Fruit fly (Drosophila melanogaster) whole organism, embryonic: ENCODE results near the gene PlexA.

ENCODE experiments used
- Atf-2 ChIP-seq: fragments of 200-800 bp; sonication (Bioruptor generic); optimal IDR thresholded peaks from 2 replicates; lab custom pipeline; 2016; ENCODE audit warnings: missing biosample characterization, missing genetic modification characterization
- Bgb ChIP-seq: fragments of 200-800 bp; sonication (Bioruptor generic); IDR thresholded peaks from 2 replicates; pipeline ENCODE4 v1.3.6; 2022; ENCODE audit warnings: missing biosample characterization, missing genetic modification characterization; ENCODE audit not compliant: partially characterized antibody
- CG11398 ChIP-seq: fragments of 200-800 bp; sonication (Bioruptor generic); optimal IDR thresholded peaks from 2 replicates; lab custom pipeline; 2016; ENCODE audit warnings: missing biosample characterization, missing genetic modification characterization
- CG11456 ChIP-seq: fragments of 200-800 bp; sonication (Bioruptor generic); IDR thresholded peaks from 3 replicates; pipeline ENCODE4 v1.3.6; 2022; ENCODE audit warnings: missing biosample characterization, missing genetic modification characterization
- CG11723 ChIP-seq: fragments of 200-800 bp; sonication (Bioruptor generic); optimal IDR thresholded peaks from 2 replicates; lab custom pipeline; 2017; ENCODE audit warnings: missing biosample characterization, mild to moderate bottlenecking, missing genetic modification characterization
- CG12104 ChIP-seq: fragments of 200-800 bp; sonication (Bioruptor generic); optimal IDR thresholded peaks from 3 replicates; lab custom pipeline; 2016; ENCODE audit warnings: missing biosample characterization, missing genetic modification characterization
- CG12659 ChIP-seq: fragments of 200-800 bp; sonication (Bioruptor generic); optimal IDR thresholded peaks from 3 replicates; lab custom pipeline; 2017; ENCODE audit warnings: mild to moderate bottlenecking, missing biosample characterization, missing genetic modification reagents, missing genetic modification characterization
- CG14710 ChIP-seq: fragments of 200-800 bp; sonication (Bioruptor generic); optimal IDR thresholded peaks from 3 replicates; lab custom pipeline; 2019; ENCODE audit warnings: missing biosample characterization, mild to moderate bottlenecking, missing genetic modification characterization, moderate library complexity
- CG17568 ChIP-seq: fragments of 200-800 bp; sonication (Bioruptor generic); optimal IDR thresholded peaks from 2 replicates; lab custom pipeline; 2018; ENCODE audit warnings: missing biosample characterization, mild to moderate bottlenecking, missing genetic modification characterization, moderate library complexity
- CG17912 ChIP-seq: fragments of 200-800 bp; sonication (Bioruptor generic); optimal IDR thresholded peaks from 2 replicates; lab custom pipeline; 2018; ENCODE audit warnings: missing biosample characterization, mild to moderate bottlenecking, missing genetic modification characterization
- CG1832 ChIP-seq: fragments of 200-800 bp; sonication (Bioruptor generic); optimal IDR thresholded peaks from 2 replicates; lab custom pipeline; 2017; ENCODE audit warnings: missing biosample characterization, mild to moderate bottlenecking, missing genetic modification characterization, inconsistent platforms
- CG2120 ChIP-seq: fragments of 200-800 bp; sonication (Bioruptor generic); optimal IDR thresholded peaks from 3 replicates; lab custom pipeline; 2016; ENCODE audit warnings: missing biosample characterization, missing genetic modification characterization
- CG2129 ChIP-seq: fragments of 200-800 bp; sonication (Bioruptor generic); IDR thresholded peaks from 2 replicates; pipeline ENCODE4 v1.3.6; 2022; ENCODE audit warnings: missing biosample characterization, missing genetic modification characterization; ENCODE audit not compliant: partially characterized antibody
- CG2875 ChIP-seq: fragments of 200-800 bp; sonication (Bioruptor generic); optimal IDR thresholded peaks from 2 replicates; lab custom pipeline; 2017; ENCODE audit warnings: missing biosample characterization, mild to moderate bottlenecking, missing genetic modification characterization, missing genetic modification reagents
- CG31224 ChIP-seq: fragments of 200-800 bp; sonication (Bioruptor generic); IDR thresholded peaks from 2 replicates; pipeline ENCODE4 v1.3.6; 2022; ENCODE audit warnings: missing biosample characterization, missing genetic modification characterization
- CG6689 ChIP-seq: fragments of 200-800 bp; sonication (Bioruptor generic); IDR thresholded peaks from 2 replicates; pipeline ENCODE4 v1.3.6; 2022; ENCODE audit warnings: missing biosample characterization, missing genetic modification characterization
- CG6765 ChIP-seq: fragments of 200-800 bp; sonication (Bioruptor generic); optimal IDR thresholded peaks from 3 replicates; lab custom pipeline; 2017; ENCODE audit warnings: missing biosample characterization, mild to moderate bottlenecking, missing genetic modification characterization
- CG8089 ChIP-seq: fragments of 200-800 bp; sonication (Bioruptor generic); optimal IDR thresholded peaks from 3 replicates; lab custom pipeline; 2016; ENCODE audit warnings: missing biosample characterization, missing genetic modification characterization
- Chrac-16 ChIP-seq: fragments of 200-800 bp; sonication (Bioruptor generic); optimal IDR thresholded peaks from 3 replicates; lab custom pipeline; 2016; ENCODE audit warnings: missing biosample characterization, missing genetic modification characterization
- Deaf1 ChIP-seq: fragments of 200-800 bp; optimal IDR thresholded peaks from 3 replicates; lab custom pipeline; 2019; ENCODE audit warnings: missing biosample characterization, mild to moderate bottlenecking, missing genetic modification characterization, moderate library complexity
- HmgZ ChIP-seq: fragments of 200-800 bp; sonication (Bioruptor generic); optimal IDR thresholded peaks from 2 replicates; lab custom pipeline; 2018; ENCODE audit warnings: missing biosample characterization, mild to moderate bottlenecking, missing genetic modification characterization
- Hsf ChIP-seq: fragments of 200-800 bp; sonication (Bioruptor generic); optimal IDR thresholded peaks from 3 replicates; lab custom pipeline; 2016; ENCODE audit warnings: missing biosample characterization, missing genetic modification characterization
- Ptx1 ChIP-seq: fragments of 200-800 bp; sonication (Bioruptor generic); IDR thresholded peaks from 2 replicates; pipeline ENCODE4 v1.3.6; 2022; ENCODE audit warnings: missing biosample characterization, missing genetic modification characterization
- Spps ChIP-seq: fragments of 200-800 bp; sonication (Bioruptor generic); optimal IDR thresholded peaks from 2 replicates; lab custom pipeline; 2018; ENCODE audit warnings: missing biosample characterization, mild to moderate bottlenecking, missing genetic modification characterization
- Sry-δ ChIP-seq: fragments of 200-800 bp; sonication (Bioruptor generic); optimal IDR thresholded peaks from 2 replicates; lab custom pipeline; 2016; ENCODE audit warnings: missing biosample characterization, missing genetic modification characterization
- ap ChIP-seq: fragments of 200-800 bp; sonication (Bioruptor generic); IDR thresholded peaks from 2 replicates; pipeline ENCODE4 v1.3.6; 2022; ENCODE audit warnings: missing biosample characterization, missing genetic modification characterization
- bbx ChIP-seq: fragments of 200-800 bp; sonication (Bioruptor generic); IDR thresholded peaks from 2 replicates; pipeline ENCODE4 v1.3.6; 2022; ENCODE audit warnings: missing biosample characterization, missing genetic modification characterization; ENCODE audit not compliant: partially characterized antibody
- bowl ChIP-seq: fragments of 200-800 bp; sonication (Bioruptor generic); IDR thresholded peaks from 2 replicates; pipeline ENCODE4 v1.3.6; 2022; ENCODE audit warnings: missing biosample characterization, missing genetic modification characterization
- caup ChIP-seq: fragments of 200-800 bp; sonication (Bioruptor generic); optimal IDR thresholded peaks from 3 replicates; lab custom pipeline; 2017; ENCODE audit warnings: missing biosample characterization, mild to moderate bottlenecking, missing genetic modification characterization, moderate library complexity; ENCODE audit not compliant: severe bottlenecking
- cwo ChIP-seq: fragments of 200-800 bp; sonication (Bioruptor generic); optimal IDR thresholded peaks from 3 replicates; lab custom pipeline; 2017; ENCODE audit warnings: missing biosample characterization, missing genetic modification characterization, mild to moderate bottlenecking, moderate library complexity, missing genetic modification reagents
- dmrt11E ChIP-seq: fragments of 200-800 bp; sonication (Bioruptor generic); optimal IDR thresholded peaks from 3 replicates; lab custom pipeline; 2018; ENCODE audit warnings: missing biosample characterization, mild to moderate bottlenecking, missing genetic modification characterization, moderate library complexity
- ems ChIP-seq: fragments of 200-800 bp; sonication (Bioruptor generic); optimal IDR thresholded peaks from 3 replicates; lab custom pipeline; 2016; ENCODE audit warnings: missing biosample characterization, missing genetic modification characterization
- fd64A ChIP-seq: fragments of 200-800 bp; sonication (Bioruptor generic); optimal IDR thresholded peaks from 3 replicates; lab custom pipeline; 2018; ENCODE audit warnings: missing biosample characterization, mild to moderate bottlenecking, missing genetic modification characterization
- gcm2 ChIP-seq: fragments of 200-800 bp; sonication (Bioruptor generic); optimal IDR thresholded peaks from 2 replicates; lab custom pipeline; 2016; ENCODE audit warnings: missing biosample characterization, missing genetic modification characterization
- gfzf ChIP-seq: fragments of 200-800 bp; sonication (Bioruptor generic); optimal IDR thresholded peaks from 2 replicates; lab custom pipeline; 2016; ENCODE audit warnings: missing biosample characterization, mild to moderate bottlenecking, missing genetic modification characterization, moderate library complexity
- kni ChIP-seq: fragments of 200-800 bp; sonication (Bioruptor generic); optimal IDR thresholded peaks from 3 replicates; lab custom pipeline; 2017; ENCODE audit warnings: mild to moderate bottlenecking, missing biosample characterization, missing genetic modification reagents, missing genetic modification characterization
- knrl ChIP-seq: fragments of 200-800 bp; sonication (Bioruptor generic); IDR thresholded peaks from 3 replicates; pipeline ENCODE4 v1.3.6; 2022; ENCODE audit warnings: missing biosample characterization, missing genetic modification characterization; ENCODE audit not compliant: partially characterized antibody
- onecut ChIP-seq: fragments of 200-800 bp; sonication (Bioruptor generic); IDR thresholded peaks from 2 replicates; pipeline ENCODE4 v1.3.6; 2022; ENCODE audit warnings: missing biosample characterization, missing genetic modification characterization
- otp ChIP-seq: fragments of 200-800 bp; sonication (Bioruptor generic); IDR thresholded peaks from 3 replicates; pipeline ENCODE4, ENCODE4 v1.3.6; 2022; ENCODE audit warnings: missing biosample characterization, missing genetic modification characterization
- pan ChIP-seq, 4 experiments: fragments of >200 bp in 3 of 4; fragments of 200-800 bp in 1 of 4; sonication (Bioruptor generic) in 1 of 4; optimal IDR thresholded peaks in 3 of 4; IDR thresholded peaks in 1 of 4; 2 replicates each; pipeline versions ENCODE4 v1.3.6 to Lab custom; 2017 to 2022; ENCODE audit warnings: missing biosample characterization in 2 of 4, missing genetic modification characterization in 2 of 4, mixed read lengths in 1 of 4
- peb ChIP-seq: fragments of 200-800 bp; sonication (Bioruptor generic); IDR thresholded peaks from 2 replicates; pipeline ENCODE4 v1.3.6; 2022; ENCODE audit warnings: missing biosample characterization, missing genetic modification characterization
- ro ChIP-seq: fragments of 200-800 bp; sonication (Bioruptor generic); IDR thresholded peaks from 2 replicates; pipeline ENCODE4 v1.3.6; 2022; ENCODE audit warnings: missing biosample characterization, missing genetic modification characterization
- ssp ChIP-seq: fragments of 200-800 bp; sonication (Bioruptor generic); IDR thresholded peaks from 2 replicates; pipeline ENCODE4 v1.3.6; 2022; ENCODE audit warnings: missing biosample characterization, missing genetic modification characterization
- sug ChIP-seq: fragments of 200-800 bp; optimal IDR thresholded peaks from 2 replicates; lab custom pipeline; 2019; ENCODE audit warnings: missing biosample characterization, mild to moderate bottlenecking, missing genetic modification characterization, moderate library complexity
- tin ChIP-seq: fragments of 200-800 bp; sonication (Bioruptor generic); optimal IDR thresholded peaks from 3 replicates; lab custom pipeline; 2016; ENCODE audit warnings: missing biosample characterization, missing genetic modification characterization
- tll ChIP-seq, 2 experiments: fragments of 200-800 bp in 1 of 2; fragments of >200 bp in 1 of 2; sonication (Bioruptor generic) in 1 of 2; optimal IDR thresholded peaks; 2 replicates each; lab custom pipeline; 2017 to 2019; ENCODE audit warnings: missing biosample characterization in 2 of 2, missing genetic modification characterization in 2 of 2, mild to moderate bottlenecking in 1 of 2, moderate library complexity in 1 of 2
- twi ChIP-seq: fragments of 200-800 bp; optimal IDR thresholded peaks from 2 replicates; lab custom pipeline; 2019; ENCODE audit warnings: missing biosample characterization, mild to moderate bottlenecking, missing genetic modification characterization, moderate library complexity
- zen ChIP-seq: fragments of 200-800 bp; sonication (Bioruptor generic); optimal IDR thresholded peaks from 3 replicates; lab custom pipeline; 2018; ENCODE audit warnings: missing biosample characterization, mild to moderate bottlenecking, missing genetic modification characterization, moderate library complexity
- zf30C ChIP-seq: fragments of 200-800 bp; sonication (Bioruptor generic); optimal IDR thresholded peaks from 3 replicates; lab custom pipeline; 2018; ENCODE audit warnings: missing biosample characterization, mild to moderate bottlenecking, missing genetic modification characterization

The PlexA gene

dm6 chr4:1031687-1032140, 4.8 kb upstream of the PlexA start, which contains the start of gene CG11076 (continued):
- TF ChIP-seq tin, result no peak
- no peak for TF ChIP-seq ro (GFP tag; lab: Robert Waterston, UW)
- TF ChIP-seq Ptx1 (GFP tag; lab: Robert Waterston, UW), result no peak
- TF ChIP-seq cwo, result no peak
- peak; percentile 74 for TF ChIP-seq CG17568 (GFP tag; lab: Kevin White, UChicago)
- 0 out of 2 replicates have a peak, but pooled peaks have one; percentile 27 for TF ChIP-seq CG2129
- TF ChIP-seq CG1832 (GFP tag; lab: Kevin White, UChicago), result no peak
- peak; percentile 40 for TF ChIP-seq caup
- TF ChIP-seq knrl (GFP tag; lab: Robert Waterston, UW), result no peak; the same call in 1 of the 3 replicates
- TF ChIP-seq tll (GFP tag; optimal IDR thresholded peaks at IDR 0.05; lab: Kevin White, UChicago), result no peak
- no peak for TF ChIP-seq zf30C (GFP tag; lab: Kevin White, UChicago)
- TF ChIP-seq CG2875 (GFP tag; lab: Kevin White, UChicago), result peak; percentile 41
- TF ChIP-seq zen (tag; lab: Kevin White, UChicago), result peak; percentile 4
- peak; percentile 6 for TF ChIP-seq dmrt11E (tag; lab: Kevin White, UChicago)
- no peak for TF ChIP-seq Chrac-16 (GFP tag; lab: Kevin White, UChicago)
- peak; percentile 13 for TF ChIP-seq CG2120
- peak; percentile 4 for TF ChIP-seq Hsf (GFP tag; lab: Kevin White, UChicago)
- TF ChIP-seq CG11398 (GFP tag; lab: Kevin White, UChicago), result no peak
- no peak for TF ChIP-seq gcm2 (GFP tag; lab: Kevin White, UChicago)
- peak; percentile 85 for TF ChIP-seq Sry-δ
- TF ChIP-seq HmgZ, result peak; percentile 52
- TF ChIP-seq CG6765, result peak; percentile 75
- TF ChIP-seq CG31224, result no peak
- no peak for TF ChIP-seq CG6689
- 0 out of 2 replicates have a peak, but pooled peaks have one; percentile 12 for TF ChIP-seq onecut (GFP tag; lab: Robert Waterston, UW)
- no peak for TF ChIP-seq peb (GFP tag; lab: Robert Waterston, UW)
- TF ChIP-seq CG8089, result peak; percentile 56
- no peak for TF ChIP-seq Atf-2
- TF ChIP-seq bbx (GFP tag; lab: Robert Waterston, UW), result peak; percentile 83; the same call in 1 of the 2 replicates
- TF ChIP-seq CG12104, result no peak
- TF ChIP-seq CG17912, result peak; percentile 82
- peak; percentile 79 for TF ChIP-seq CG12659 (GFP tag; lab: Kevin White, UChicago)
- TF ChIP-seq sug (tag; lab: Kevin White, UChicago), result peak; percentile 16
- TF ChIP-seq Spps (tag; lab: Kevin White, UChicago), result no peak
- no peak for TF ChIP-seq pan (optimal IDR thresholded peaks at IDR 0.05; lab: Kevin White, UChicago)
- TF ChIP-seq pan (GFP tag; optimal IDR thresholded peaks at IDR 0.05 in 1 of 2, IDR thresholded peaks at IDR 0.05 in 1 of 2), result no peak
- TF ChIP-seq twi (tag; lab: Kevin White, UChicago), result no peak
- no peak for TF ChIP-seq fd64A (GFP tag; lab: Kevin White, UChicago)
- no peak for TF ChIP-seq otp (GFP tag; lab: Robert Waterston, UW)
- peak; percentile 94 for TF ChIP-seq ssp (GFP tag; lab: Robert Waterston, UW)
- peak; percentile 3 for TF ChIP-seq CG14710 (tag; lab: Kevin White, UChicago)
- TF ChIP-seq bowl (GFP tag; lab: Robert Waterston, UW), result no peak
- TF ChIP-seq Bgb (GFP tag; lab: Robert Waterston, UW), result peak; percentile 79
- TF ChIP-seq CG11723 (GFP tag; lab: Kevin White, UChicago), result peak; percentile 78
- no peak for TF ChIP-seq CG11456 (GFP tag; lab: Robert Waterston, UW)
- no peak for TF ChIP-seq kni
- TF ChIP-seq gfzf (GFP tag; lab: Kevin White, UChicago), result peak; percentile 39
- no peak for TF ChIP-seq ap (GFP tag; lab: Robert Waterston, UW)
- no peak for TF ChIP-seq Deaf1
- TF ChIP-seq ems (GFP tag; lab: Kevin White, UChicago), result peak; percentile 23
